Worm (Caenorhabditis elegans) whole organism, young adult: ENCODE data around the gene egas-4.
A peak's percentile ranks its signal among the peaks of the same experiment; 100 is the strongest.

ENCODE experiments used
- F55B11.4 ChIP-seq: sonication (generic microtip); optimal IDR thresholded peaks from 2 replicates; lab custom pipeline; 2016; ENCODE audit warnings: missing compliant biosample characterization, missing genetic modification characterization, borderline replicate concordance; ENCODE audit not compliant: insufficient read depth
- ama-1 ChIP-seq, 3 experiments: fragments of 150-350 bp in 1 of 3; sonication (generic microtip) in 2 of 3; optimal IDR thresholded peaks; 2 replicates each; lab custom pipeline; 2014 to 2018; ENCODE audit warnings: missing biosample characterization in 2 of 3, missing genetic modification characterization in 2 of 3, missing genetic modification reagents in 2 of 3
- cebp-2 ChIP-seq: fragments of 200-800 bp; sonication (Bioruptor generic); IDR thresholded peaks from 2 replicates; pipeline ENCODE4 v1.3.6; 2022; ENCODE audit warnings: missing genetic modification characterization, missing compliant biosample characterization
- gei-17 ChIP-seq: fragments of 200-800 bp; sonication (Bioruptor generic); optimal IDR thresholded peaks from 2 replicates; lab custom pipeline; 2018; ENCODE audit warnings: mild to moderate bottlenecking, missing genetic modification characterization, missing compliant biosample characterization
- lir-1 ChIP-seq: fragments of 200-800 bp; sonication (Bioruptor generic); conservative IDR thresholded peaks from 2 replicates; pipeline ENCODE4 v1.3.6; 2022; ENCODE audit warnings: missing genetic modification reagents, missing genetic modification characterization, missing compliant biosample characterization
- rcor-1 ChIP-seq: fragments of 200-800 bp; sonication (Bioruptor generic); IDR thresholded peaks from 2 replicates; pipeline ENCODE4 v1.3.6; 2022; ENCODE audit warnings: missing genetic modification reagents, missing genetic modification characterization, missing compliant biosample characterization
- snpc-3.4 ChIP-seq: sonication (generic microtip); optimal IDR thresholded peaks from 2 replicates; lab custom pipeline; 2017; ENCODE audit warnings: missing genetic modification characterization, mild to moderate bottlenecking, missing compliant biosample characterization, antibody characterized with exemption, moderate library complexity, missing genotype, missing genetic modification reagents
- snpc-4 ChIP-seq, 5 experiments: fragments of 150-350 bp in 1 of 5; sonication (generic microtip) in 4 of 5; optimal IDR thresholded peaks; 2 replicates each; lab custom pipeline; 2014 to 2018; ENCODE audit warnings: missing genetic modification characterization in 5 of 5, missing biosample characterization in 3 of 5, antibody characterized with exemption in 2 of 5, mild to moderate bottlenecking in 2 of 5, missing compliant biosample characterization in 2 of 5, missing genotype in 2 of 5, moderate library complexity in 2 of 5, missing genetic modification reagents in 1 of 5
- unc-62 ChIP-seq: fragments of 150-350 bp; optimal IDR thresholded peaks from 2 replicates; lab custom pipeline; 2014; ENCODE audit warnings: missing biosample characterization, missing genetic modification reagents, missing genetic modification characterization

- TF ChIP-seq snpc-4 (GFP tag; optimal IDR thresholded peaks at IDR 0.05; lab: Kevin White, UChicago) (peak; percentile 35), snpc-4 (tag; optimal IDR thresholded peaks at IDR 0.05; lab: Kevin White, UChicago) (peak; percentile 4 to 64 (median 48)), lir-1 (no peak; the same call in 1 of the 2 replicates), cebp-2 (GFP tag; lab: Robert Waterston, UW) (0 out of 2 replicates have a peak, but pooled peaks have one; percentile 58), gei-17 (GFP tag; lab: Kevin White, UChicago) (no peak), rcor-1 (GFP tag; lab: Robert Waterston, UW) (no peak; the same call in 1 of the 2 replicates), snpc-3.4 (tag; lab: Kevin White, UChicago) (peak; percentile 51), unc-62 (no peak), F55B11.4 (tag; lab: Kevin White, UChicago) (no peak), ama-1 (optimal IDR thresholded peaks at IDR 0.05; lab: Kevin White, UChicago) (no peak), ama-1 (GFP tag; optimal IDR thresholded peaks at IDR 0.05; lab: Kevin White, UChicago) (peak in 1 of 2 experiments; percentile 83)
Measured at ce11 chrIV:7487554-7488456, 9.8 kb downstream of the egas-4 start, which contains the start of the genes his-60 and his-59.
